Fruit fly (Drosophila melanogaster): ENCODE measurements around the gene mtSSB.

Gene mtSSB

DNA sequence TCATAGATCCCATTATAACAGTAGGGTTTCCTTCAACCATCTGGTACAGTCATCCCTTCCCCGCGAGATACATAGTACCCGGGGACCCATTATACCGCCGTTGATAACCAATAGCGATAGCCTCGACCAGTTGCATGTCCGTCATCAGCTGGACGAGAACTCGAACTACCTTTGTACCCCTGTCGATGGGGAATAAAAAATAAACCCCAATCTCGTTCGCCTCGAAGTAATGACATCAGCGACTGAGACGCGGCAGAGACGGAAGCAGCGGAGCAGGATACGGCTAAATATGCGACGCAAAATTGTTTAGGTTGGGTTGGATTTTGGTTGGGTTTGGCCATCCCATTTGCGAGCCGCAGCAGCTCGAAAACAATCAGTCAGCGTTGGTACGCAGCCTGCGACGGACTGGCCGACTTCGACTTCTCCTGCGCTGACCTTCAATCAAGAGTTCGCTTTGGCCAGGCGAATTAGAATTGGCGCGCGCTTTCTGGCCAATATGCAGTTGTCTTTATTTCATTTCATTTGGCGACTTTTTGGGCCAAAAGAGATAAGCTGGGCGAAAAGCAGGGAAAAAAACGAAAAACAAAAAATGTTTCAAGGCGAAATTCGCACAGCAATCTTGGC lies 35.5 kb upstream of the mtSSB start:
- TF ChIP-seq CG8301 (tag; optimal IDR thresholded peaks at IDR 0.05) = no peak
- TF ChIP-seq CG15710 (tag; optimal IDR thresholded peaks at IDR 0.05) = no peak
- peak; percentile 32 for TF ChIP-seq Snoo (tag; optimal IDR thresholded peaks at IDR 0.05)
- peak; percentile 42 for TF ChIP-seq gl (tag; optimal IDR thresholded peaks at IDR 0.05)
- no peak for TF ChIP-seq CG12605 (GFP tag; IDR thresholded peaks at IDR 0.05)
- no peak for TF ChIP-seq CG17806 (tag; optimal IDR thresholded peaks at IDR 0.05)
- TF ChIP-seq CG14655 (GFP tag; optimal IDR thresholded peaks at IDR 0.05) = peak; percentile 1
- TF ChIP-seq CG8159 (tag; optimal IDR thresholded peaks at IDR 0.05) = peak; percentile 28

dm6 chr3R:16239304-16239703 lies 34.3 kb upstream of the mtSSB start:
- TF ChIP-seq CG13204 (GFP tag; optimal IDR thresholded peaks at IDR 0.05) = peak; percentile 57
- no peak for TF ChIP-seq CG8159 (tag; optimal IDR thresholded peaks at IDR 0.05)
- no peak for TF ChIP-seq rn (GFP tag; IDR thresholded peaks at IDR 0.05)
- no peak for TF ChIP-seq Snoo (tag; optimal IDR thresholded peaks at IDR 0.05)

- TF ChIP-seq CG17806 (tag; optimal IDR thresholded peaks at IDR 0.05) (peak; percentile 35), D1 (tag; optimal IDR thresholded peaks at IDR 0.05) (peak; percentile 2), gl (tag; optimal IDR thresholded peaks at IDR 0.05) (no peak), CG4496 (GFP tag; IDR thresholded peaks at IDR 0.05) (no peak), CG9948 (tag; optimal IDR thresholded peaks at IDR 0.05) (peak; percentile 47), fd96Ca (GFP tag; IDR thresholded peaks at IDR 0.05) (no peak), CG34367 (tag; optimal IDR thresholded peaks at IDR 0.05) (peak; percentile 25), Pif1B (GFP tag; optimal IDR thresholded peaks at IDR 0.05) (no peak), CG12605 (GFP tag; IDR thresholded peaks at IDR 0.05) (no peak), CG14655 (GFP tag; optimal IDR thresholded peaks at IDR 0.05) (peak; percentile 64), Snoo (tag; optimal IDR thresholded peaks at IDR 0.05) (peak; percentile 17), CG15710 (tag; optimal IDR thresholded peaks at IDR 0.05) (peak; percentile 50), rn (GFP tag; IDR thresholded peaks at IDR 0.05) (no peak), Pif1A (GFP tag; optimal IDR thresholded peaks at IDR 0.05) (no peak), CG8301 (tag; optimal IDR thresholded peaks at IDR 0.05) (peak; percentile 26), CG10348 (GFP tag; IDR thresholded peaks at IDR 0.05) (no peak), Ets98B (GFP tag; IDR thresholded peaks at IDR 0.05) (no peak), CG32121 (GFP tag; IDR thresholded peaks at IDR 0.05) (no peak), CG13204 (GFP tag; optimal IDR thresholded peaks at IDR 0.05) (no peak), EcR (GFP tag; optimal IDR thresholded peaks at IDR 0.05) (peak; percentile 91), CG8159 (tag; optimal IDR thresholded peaks at IDR 0.05) (peak; percentile 68)
These were observed 33.1 kb upstream of the mtSSB start for dm6 chr3R:16238016-16238710.

dm6 chr3R:16236713-16237641 lies 31.9 kb upstream of the mtSSB start:
- TF ChIP-seq Ets98B (GFP tag; IDR thresholded peaks at IDR 0.05) = no peak
- peak; percentile 75 for TF ChIP-seq EcR (GFP tag; optimal IDR thresholded peaks at IDR 0.05)
- TF ChIP-seq CG15710 (tag; optimal IDR thresholded peaks at IDR 0.05) = peak; percentile 98
- TF ChIP-seq CG17806 (tag; optimal IDR thresholded peaks at IDR 0.05) = peak; percentile 98
- no peak for TF ChIP-seq rn (GFP tag; IDR thresholded peaks at IDR 0.05)
- peak; percentile 97 for TF ChIP-seq CG14655 (GFP tag; optimal IDR thresholded peaks at IDR 0.05)
- peak; percentile 96 for TF ChIP-seq CG34367 (tag; optimal IDR thresholded peaks at IDR 0.05)
- peak; percentile 81 for TF ChIP-seq CG13204 (GFP tag; optimal IDR thresholded peaks at IDR 0.05)
- peak; percentile 88 for TF ChIP-seq gl (tag; optimal IDR thresholded peaks at IDR 0.05)
- no peak for TF ChIP-seq fd96Ca (GFP tag; IDR thresholded peaks at IDR 0.05)
- TF ChIP-seq CG4496 (GFP tag; IDR thresholded peaks at IDR 0.05) = no peak
- TF ChIP-seq Snoo (tag; optimal IDR thresholded peaks at IDR 0.05) = peak; percentile 97
- peak; percentile 98 for TF ChIP-seq CG9948 (tag; optimal IDR thresholded peaks at IDR 0.05)
- TF ChIP-seq CG10348 (GFP tag; IDR thresholded peaks at IDR 0.05) = no peak
- TF ChIP-seq Pif1B (GFP tag; optimal IDR thresholded peaks at IDR 0.05) = peak; percentile 97
- TF ChIP-seq CG12605 (GFP tag; IDR thresholded peaks at IDR 0.05) = no peak
- TF ChIP-seq Pif1A (GFP tag; optimal IDR thresholded peaks at IDR 0.05) = peak; percentile 92
- no peak for TF ChIP-seq CG32121 (GFP tag; IDR thresholded peaks at IDR 0.05)
- peak; percentile 96 for TF ChIP-seq CG8301 (tag; optimal IDR thresholded peaks at IDR 0.05)
- peak; percentile 99 for TF ChIP-seq CG8159 (tag; optimal IDR thresholded peaks at IDR 0.05)
- TF ChIP-seq D1 (tag; optimal IDR thresholded peaks at IDR 0.05) = peak; percentile 97

DNA sequence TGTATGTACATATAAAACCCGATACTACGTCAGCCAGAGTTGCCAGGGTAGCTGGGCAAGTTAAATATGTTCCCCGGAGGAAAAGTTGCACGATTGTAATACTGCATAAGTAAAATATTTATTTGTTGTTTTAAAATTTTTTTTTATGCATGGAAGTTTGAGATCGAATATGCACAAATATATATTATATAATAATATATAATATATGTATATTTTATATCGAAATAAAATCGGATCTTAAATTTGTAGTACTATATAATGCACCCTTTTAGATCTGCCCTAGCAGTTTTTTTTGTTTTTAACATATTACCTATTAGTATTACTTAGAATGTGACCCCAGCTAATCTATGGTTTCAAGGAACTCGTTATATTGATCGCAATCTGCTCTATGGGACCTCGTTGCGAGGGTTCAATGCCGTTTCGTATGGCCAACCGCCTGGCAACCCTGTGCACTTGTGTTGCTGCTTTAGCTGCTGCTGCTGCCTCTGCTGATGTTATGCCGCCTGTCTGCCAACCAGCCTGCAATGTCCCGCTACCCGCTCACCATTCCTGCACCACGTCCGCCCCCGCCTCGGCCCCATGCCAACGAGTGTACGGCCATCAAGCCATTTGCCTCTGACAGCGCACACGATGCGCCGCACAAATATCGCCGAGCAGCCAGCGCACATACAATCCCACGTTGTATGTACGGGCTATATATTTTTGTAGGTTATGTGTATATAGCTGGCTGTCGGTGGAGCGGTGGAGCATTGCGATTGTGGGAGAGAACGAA lies 31.1 kb upstream of the mtSSB start:
- TF ChIP-seq CG13204 (GFP tag; optimal IDR thresholded peaks at IDR 0.05) (peak; percentile 98), CG32121 (GFP tag; IDR thresholded peaks at IDR 0.05) (no peak), EcR (GFP tag; optimal IDR thresholded peaks at IDR 0.05) (peak; percentile 68), CG9948 (tag; optimal IDR thresholded peaks at IDR 0.05) (peak; percentile 93), Ets98B (GFP tag; IDR thresholded peaks at IDR 0.05) (no peak), rn (GFP tag; IDR thresholded peaks at IDR 0.05) (no peak), CG8301 (tag; optimal IDR thresholded peaks at IDR 0.05) (peak; percentile 87), Pif1A (GFP tag; optimal IDR thresholded peaks at IDR 0.05) (peak; percentile 62), CG34367 (tag; optimal IDR thresholded peaks at IDR 0.05) (peak; percentile 88), Pif1B (GFP tag; optimal IDR thresholded peaks at IDR 0.05) (peak; percentile 59), CG8159 (tag; optimal IDR thresholded peaks at IDR 0.05) (peak; percentile 96), CG12605 (GFP tag; IDR thresholded peaks at IDR 0.05) (no peak), CG17806 (tag; optimal IDR thresholded peaks at IDR 0.05) (peak; percentile 80), CG15710 (tag; optimal IDR thresholded peaks at IDR 0.05) (peak; percentile 95), gl (tag; optimal IDR thresholded peaks at IDR 0.05) (peak; percentile 30), fd96Ca (GFP tag; IDR thresholded peaks at IDR 0.05) (no peak), Snoo (tag; optimal IDR thresholded peaks at IDR 0.05) (peak; percentile 91), D1 (tag; optimal IDR thresholded peaks at IDR 0.05) (peak; percentile 93), CG10348 (GFP tag; IDR thresholded peaks at IDR 0.05) (no peak), CG4496 (GFP tag; IDR thresholded peaks at IDR 0.05) (no peak), CG14655 (GFP tag; optimal IDR thresholded peaks at IDR 0.05) (peak; percentile 95)

Data from whole organism, pupa.